Worm (Caenorhabditis elegans) whole organism, mixed stage, embryonic: ENCODE measurements around the gene C35D10.3.

ENCODE experiments used
- blmp-1 ChIP-seq: fragments of 150-350 bp; optimal IDR thresholded peaks from 2 replicates; lab custom pipeline; 2014; ENCODE audit warnings: missing biosample characterization, missing genetic modification characterization
- ceh-39 ChIP-seq: fragments of 150-350 bp; optimal IDR thresholded peaks from 2 replicates; lab custom pipeline; 2014; ENCODE audit warnings: missing biosample characterization, missing genetic modification characterization
- ceh-43 ChIP-seq: fragments of 200-800 bp; sonication (Bioruptor generic); optimal IDR thresholded peaks from 2 replicates; lab custom pipeline; 2018; ENCODE audit warnings: mild to moderate bottlenecking, missing genetic modification characterization, moderate library complexity, missing compliant biosample characterization
- ceh-83 ChIP-seq: fragments of 200-800 bp; sonication (Bioruptor generic); optimal IDR thresholded peaks from 2 replicates; lab custom pipeline; 2018; ENCODE audit warnings: mild to moderate bottlenecking, missing genetic modification characterization, missing compliant biosample characterization
- ces-1 ChIP-seq: fragments of 150-350 bp; optimal IDR thresholded peaks from 2 replicates; lab custom pipeline; 2014; ENCODE audit warnings: missing biosample characterization, missing genetic modification reagents, missing genetic modification characterization
- cnd-1 ChIP-seq: fragments of 200-800 bp; sonication (Bioruptor generic); optimal IDR thresholded peaks from 2 replicates; lab custom pipeline; 2018; ENCODE audit warnings: mild to moderate bottlenecking, missing genetic modification characterization, missing compliant biosample characterization
- drap-1 ChIP-seq: fragments of 200-800 bp; sonication (Bioruptor generic); optimal IDR thresholded peaks from 3 replicates; lab custom pipeline; 2018; ENCODE audit warnings: mild to moderate bottlenecking, missing genetic modification characterization, missing compliant biosample characterization
- elt-1 ChIP-seq: sonication (generic microtip); optimal IDR thresholded peaks from 2 replicates; lab custom pipeline; 2017; ENCODE audit warnings: missing genetic modification characterization, mild to moderate bottlenecking, missing compliant biosample characterization, antibody characterized with exemption, moderate library complexity, borderline replicate concordance; ENCODE audit not compliant: insufficient read depth
- elt-3 ChIP-seq: fragments of 150-350 bp; optimal IDR thresholded peaks from 2 replicates; lab custom pipeline; 2014; ENCODE audit warnings: missing biosample characterization, missing genetic modification characterization
- flh-1 ChIP-seq: fragments of 200-800 bp; sonication (Bioruptor generic); optimal IDR thresholded peaks from 2 replicates; lab custom pipeline; 2018; ENCODE audit warnings: mild to moderate bottlenecking, missing genetic modification characterization, moderate library complexity, missing compliant biosample characterization
- hlh-1 ChIP-seq: fragments of 150-350 bp; optimal IDR thresholded peaks from 2 replicates; lab custom pipeline; 2014; ENCODE audit warnings: missing biosample characterization, missing genetic modification reagents, missing genetic modification characterization
- lin-13 ChIP-seq: fragments of 150-350 bp; optimal IDR thresholded peaks from 2 replicates; lab custom pipeline; 2014; ENCODE audit warnings: missing biosample characterization, missing genetic modification characterization
- lin-32 ChIP-seq: fragments of 200-800 bp; sonication (Bioruptor generic); optimal IDR thresholded peaks from 2 replicates; lab custom pipeline; 2018; ENCODE audit warnings: mild to moderate bottlenecking, missing genetic modification characterization, missing compliant biosample characterization
- mab-5 ChIP-seq: fragments of 150-350 bp; optimal IDR thresholded peaks from 2 replicates; lab custom pipeline; 2014; ENCODE audit warnings: missing biosample characterization, missing genetic modification characterization
- mep-1 ChIP-seq: fragments of 150-350 bp; optimal IDR thresholded peaks from 2 replicates; lab custom pipeline; 2017; ENCODE audit warnings: missing biosample characterization, missing genetic modification reagents, missing genetic modification characterization, inconsistent platforms
- mls-2 ChIP-seq: sonication (generic microtip); optimal IDR thresholded peaks from 2 replicates; lab custom pipeline; 2016; ENCODE audit warnings: mild to moderate bottlenecking, missing genetic modification characterization, moderate library complexity, missing compliant biosample characterization
- nhr-12 ChIP-seq: fragments of 150-350 bp; optimal IDR thresholded peaks from 2 replicates; lab custom pipeline; 2014; ENCODE audit warnings: missing biosample characterization, missing genetic modification characterization
- nhr-2 ChIP-seq: fragments of 150-350 bp; optimal IDR thresholded peaks from 2 replicates; lab custom pipeline; 2014; ENCODE audit warnings: missing biosample characterization, missing genetic modification characterization
- nhr-237 ChIP-seq: fragments of 150-350 bp; optimal IDR thresholded peaks from 2 replicates; lab custom pipeline; 2014; ENCODE audit warnings: missing biosample characterization, missing genetic modification characterization
- nhr-28 ChIP-seq: fragments of 150-350 bp; optimal IDR thresholded peaks from 2 replicates; lab custom pipeline; 2014; ENCODE audit warnings: missing biosample characterization, missing genetic modification characterization
- nhr-76 ChIP-seq: sonication (generic microtip); optimal IDR thresholded peaks from 2 replicates; lab custom pipeline; 2017; ENCODE audit warnings: missing biosample characterization, missing genetic modification characterization
- pha-4 ChIP-seq: fragments of 150-350 bp; optimal IDR thresholded peaks from 2 replicates; lab custom pipeline; 2018; ENCODE audit warnings: missing biosample characterization, missing genetic modification reagents, missing genetic modification characterization
- sem-2 ChIP-seq: fragments of 200-800 bp; sonication (Bioruptor generic); optimal IDR thresholded peaks from 2 replicates; lab custom pipeline; 2018; ENCODE audit warnings: mild to moderate bottlenecking, missing genetic modification characterization, missing compliant biosample characterization
- snpc-4 ChIP-seq: fragments of 150-350 bp; optimal IDR thresholded peaks from 2 replicates; lab custom pipeline; 2014; ENCODE audit warnings: missing biosample characterization, missing genetic modification characterization
- sptf-1 ChIP-seq: sonication (generic microtip); optimal IDR thresholded peaks from 2 replicates; lab custom pipeline; 2017; ENCODE audit warnings: mild to moderate bottlenecking, missing genetic modification characterization, moderate library complexity, missing compliant biosample characterization
- unc-120 ChIP-seq: sonication (generic microtip); optimal IDR thresholded peaks from 2 replicates; lab custom pipeline; 2017; ENCODE audit warnings: missing genetic modification characterization, missing compliant biosample characterization; ENCODE audit not compliant: poor library complexity, severe bottlenecking
- unc-39 ChIP-seq: fragments of 150-350 bp; optimal IDR thresholded peaks from 2 replicates; lab custom pipeline; 2014; ENCODE audit warnings: missing biosample characterization, missing genetic modification characterization
- unc-62 ChIP-seq: fragments of 150-350 bp; optimal IDR thresholded peaks from 2 replicates; lab custom pipeline; 2014; ENCODE audit warnings: missing biosample characterization, missing genetic modification reagents, missing genetic modification characterization
- zip-8 ChIP-seq: fragments of 150-350 bp; optimal IDR thresholded peaks from 2 replicates; lab custom pipeline; 2014; ENCODE audit warnings: missing biosample characterization, missing genetic modification characterization
- ztf-11 ChIP-seq: fragments of 150-350 bp; optimal IDR thresholded peaks from 2 replicates; lab custom pipeline; 2014; ENCODE audit warnings: missing biosample characterization, missing genetic modification characterization

The C35D10.3 gene

DNA sequence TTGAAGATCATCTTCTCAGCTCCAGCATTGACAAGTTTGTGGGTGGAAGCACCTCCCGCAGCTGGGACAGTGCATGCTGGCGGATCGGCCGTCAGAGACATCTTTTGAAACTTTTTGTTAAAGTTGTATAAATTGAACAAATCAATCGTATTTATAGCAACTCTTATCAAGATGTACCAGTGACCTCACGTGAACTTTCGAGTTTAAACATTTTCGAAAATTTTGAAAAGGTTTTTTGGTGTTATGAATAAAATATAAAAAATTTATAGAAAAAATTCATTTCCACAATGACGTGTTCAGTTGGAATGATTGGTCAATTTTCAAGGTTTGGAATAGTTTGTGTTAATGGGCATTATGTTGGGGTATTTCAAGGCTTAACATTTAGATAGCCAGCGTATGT is at the start of gene C35D10.3, which contains the start of gene msd-4:
Gene C35D10.3 (plus strand): TSS at position 279 of the 400 bp plus-strand sequence.
Gene msd-4 (minus strand): TSS at position 101 of the 400 bp plus-strand sequence.
- TF ChIP-seq drap-1 (GFP tag; lab: Kevin White, UChicago), result no peak
- no peak for TF ChIP-seq ceh-43
- no peak for TF ChIP-seq nhr-76 (tag; lab: Kevin White, UChicago)
- no peak for TF ChIP-seq elt-1 (tag; lab: Kevin White, UChicago)
- no peak for TF ChIP-seq sptf-1
- TF ChIP-seq, all 35 proteins: peak for 0

ce11 chrIII:4819843-4820242 is 48.9 kb upstream of the C35D10.3 start, which contains the start of gene F26A1.7:
F26A1.7 (minus strand) TSS chrIII:4819943.
- no peak for TF ChIP-seq flh-1 (GFP tag; lab: Kevin White, UChicago)
- TF ChIP-seq nhr-12 (tag; lab: Kevin White, UChicago), result no peak
- no peak for TF ChIP-seq sem-2 (GFP tag; lab: Kevin White, UChicago)
- no peak for TF ChIP-seq hlh-1 (tag; lab: Kevin White, UChicago)
- no peak for TF ChIP-seq ceh-39 (tag; lab: Kevin White, UChicago)
- no peak for TF ChIP-seq unc-39 (tag; lab: Kevin White, UChicago)
- no peak for TF ChIP-seq mls-2 (tag; lab: Kevin White, UChicago)
- TF ChIP-seq elt-1 (tag; lab: Kevin White, UChicago), result no peak
- TF ChIP-seq nhr-28 (tag; lab: Kevin White, UChicago), result no peak
- no peak for TF ChIP-seq nhr-2

ce11 chrIII:4822140-4822539 is 46.6 kb upstream of the C35D10.3 start, which contains the start of gene F26A1.8:
F26A1.8 (minus strand) TSS chrIII:4822240.
- TF ChIP-seq cnd-1 (tag; lab: Kevin White, UChicago) (no peak), unc-62 (no peak), ces-1 (GFP tag; lab: Kevin White, UChicago) (no peak), pha-4 (tag; lab: Kevin White, UChicago) (no peak)

DNA sequence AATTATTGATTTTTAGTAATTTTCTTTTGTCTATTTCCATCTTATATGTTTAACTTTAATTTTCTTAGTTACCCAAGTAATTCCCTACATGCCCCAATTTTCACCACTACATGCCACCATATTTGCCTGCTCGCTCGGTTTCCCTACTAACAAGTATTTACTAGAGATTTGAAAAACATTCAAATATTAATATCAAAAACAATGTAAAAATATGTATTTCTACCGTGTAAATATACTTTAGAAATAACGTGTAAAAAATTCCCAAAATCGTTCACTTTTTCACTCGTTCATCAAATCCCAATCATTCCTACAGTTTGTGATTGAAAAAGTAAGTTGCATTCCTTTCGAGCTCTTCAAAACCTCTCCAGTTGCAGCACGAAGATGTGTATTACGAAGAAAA is 42.1 kb upstream of the C35D10.3 start, which contains the start of gene F26A1.3:
Gene F26A1.3 (plus strand): TSS at position 301 of the 400 bp plus-strand sequence.
- no peak for TF ChIP-seq mab-5
- no peak for TF ChIP-seq hlh-1 (tag; lab: Kevin White, UChicago)
- TF ChIP-seq sem-2 (GFP tag; lab: Kevin White, UChicago), result no peak
- TF ChIP-seq flh-1 (GFP tag; lab: Kevin White, UChicago), result no peak
- no peak for TF ChIP-seq snpc-4 (tag; lab: Kevin White, UChicago)
- no peak for TF ChIP-seq lin-13 (tag; lab: Kevin White, UChicago)
- TF ChIP-seq cnd-1 (tag; lab: Kevin White, UChicago), result no peak
- TF ChIP-seq unc-62, result no peak
- no peak for TF ChIP-seq nhr-76 (tag; lab: Kevin White, UChicago)
- no peak for TF ChIP-seq ceh-83 (GFP tag; lab: Kevin White, UChicago)
- no peak for TF ChIP-seq nhr-12 (tag; lab: Kevin White, UChicago)
- TF ChIP-seq unc-120 (tag; lab: Kevin White, UChicago), result no peak
- no peak for TF ChIP-seq zip-8 (tag; lab: Kevin White, UChicago)
- no peak for TF ChIP-seq elt-3 (tag; lab: Kevin White, UChicago)
- TF ChIP-seq mep-1 (tag; lab: Kevin White, UChicago), result no peak

DNA sequence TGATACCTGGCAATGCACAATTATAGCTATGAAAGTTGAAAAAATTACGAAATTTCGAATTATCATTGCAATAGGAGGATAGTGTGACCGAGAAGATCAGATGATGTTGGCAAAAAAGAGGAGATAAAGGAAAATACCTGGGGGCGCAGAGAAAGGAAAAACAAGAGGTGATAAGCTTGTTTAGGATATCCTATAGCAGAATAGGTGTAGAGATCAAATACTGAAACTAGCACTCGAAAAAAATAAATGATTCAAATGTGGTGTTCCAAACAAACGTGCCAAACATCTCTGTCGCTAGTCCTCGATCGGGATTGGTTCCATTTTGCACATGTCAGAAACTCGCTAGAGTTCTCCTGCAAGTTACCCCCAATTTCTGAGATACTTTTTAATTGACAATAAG is 39.3 kb upstream of the C35D10.3 start, which contains the start of gene F26A1.9:
Gene F26A1.9 (minus strand): TSS at position 101 of the 400 bp plus-strand sequence.
- TF ChIP-seq ceh-83 (GFP tag; lab: Kevin White, UChicago), result no peak
- TF ChIP-seq unc-39 (tag; lab: Kevin White, UChicago), result no peak
- no peak for TF ChIP-seq drap-1 (GFP tag; lab: Kevin White, UChicago)
- no peak for TF ChIP-seq lin-32 (GFP tag; lab: Kevin White, UChicago)
- TF ChIP-seq nhr-76 (tag; lab: Kevin White, UChicago), result no peak
- TF ChIP-seq sptf-1, result no peak
- TF ChIP-seq nhr-237, result no peak
- TF ChIP-seq nhr-28 (tag; lab: Kevin White, UChicago), result no peak
- no peak for TF ChIP-seq ztf-11 (tag; lab: Kevin White, UChicago)
- TF ChIP-seq ces-1 (GFP tag; lab: Kevin White, UChicago), result no peak
- TF ChIP-seq snpc-4 (tag; lab: Kevin White, UChicago), result no peak
- no peak for TF ChIP-seq pha-4 (tag; lab: Kevin White, UChicago)
- TF ChIP-seq ceh-39 (tag; lab: Kevin White, UChicago), result no peak
- TF ChIP-seq blmp-1 (tag; lab: Kevin White, UChicago), result no peak
